Fruit fly (Drosophila melanogaster): Measurements from ENCODE around the gene CG42792.

DNA sequence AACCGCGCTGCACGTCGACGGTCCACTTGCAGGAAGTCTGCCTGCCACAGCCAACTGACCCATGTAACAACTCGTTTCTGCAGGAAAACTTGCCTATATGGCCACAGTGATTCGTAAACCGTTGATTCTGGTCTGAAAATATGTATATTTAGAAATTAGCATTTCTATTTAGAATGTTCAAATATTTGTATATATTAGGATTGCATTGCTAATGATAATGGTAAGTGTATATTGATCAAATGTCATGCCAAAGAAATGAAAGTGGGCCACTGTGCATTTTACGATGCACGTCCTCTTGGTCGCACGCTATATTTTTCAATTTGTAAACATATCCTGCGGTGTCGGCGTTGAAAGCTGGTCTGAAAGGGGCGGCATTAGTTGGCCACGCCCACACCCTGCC lies 20.9 kb upstream of the CG42792 start:
- TF ChIP-seq psq (optimal IDR thresholded peaks at IDR 0.05) (no peak), CG8478 (optimal IDR thresholded peaks at IDR 0.05) (no peak), pan (optimal IDR thresholded peaks at IDR 0.05) (no peak), usp (GFP tag; optimal IDR thresholded peaks at IDR 0.05) (no peak)

Measured in whole organism.